Worm (Caenorhabditis elegans): ENCODE data around the gene ugt-24.

The ugt-24 gene

DNA sequence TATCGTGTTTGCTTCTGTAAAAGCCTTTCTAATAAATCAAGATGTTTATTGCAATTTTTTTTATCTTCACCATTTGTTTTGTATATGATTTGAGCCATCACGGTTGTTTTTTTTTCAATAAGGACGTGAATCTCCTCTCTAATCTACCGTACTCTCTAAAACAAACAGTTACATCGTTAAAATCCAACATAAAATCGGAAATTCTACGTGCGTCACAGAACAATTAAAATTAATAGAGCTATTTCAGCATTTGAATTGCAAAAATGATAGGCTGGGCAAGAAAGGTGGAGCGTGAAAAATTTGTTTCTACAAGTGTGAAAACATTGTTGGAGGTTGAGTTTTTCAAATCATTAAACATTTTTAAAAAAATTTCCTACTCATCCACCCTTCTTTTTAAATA lies 2.9 kb upstream of the ugt-24 start, which contains the start of gene C49A9.5:
Gene C49A9.5 (plus strand): TSS at position 271 of the 400 bp plus-strand sequence.
- TF ChIP-seq drap-1 (GFP tag; optimal IDR thresholded peaks at IDR 0.05) (no peak), mep-1 (tag; optimal IDR thresholded peaks at IDR 0.05) (no peak), nhr-76 (tag; optimal IDR thresholded peaks at IDR 0.05) (no peak), unc-39 (tag; optimal IDR thresholded peaks at IDR 0.05) (no peak)

ce11 chrIV:6209337-6209736 lies 1.2 kb downstream of the ugt-24 start:
- TF ChIP-seq zip-8 (tag; optimal IDR thresholded peaks at IDR 0.05) (peak; percentile 96), ceh-83 (GFP tag; optimal IDR thresholded peaks at IDR 0.05) (no peak), ham-2 (GFP tag; optimal IDR thresholded peaks at IDR 0.05) (no peak)

DNA sequence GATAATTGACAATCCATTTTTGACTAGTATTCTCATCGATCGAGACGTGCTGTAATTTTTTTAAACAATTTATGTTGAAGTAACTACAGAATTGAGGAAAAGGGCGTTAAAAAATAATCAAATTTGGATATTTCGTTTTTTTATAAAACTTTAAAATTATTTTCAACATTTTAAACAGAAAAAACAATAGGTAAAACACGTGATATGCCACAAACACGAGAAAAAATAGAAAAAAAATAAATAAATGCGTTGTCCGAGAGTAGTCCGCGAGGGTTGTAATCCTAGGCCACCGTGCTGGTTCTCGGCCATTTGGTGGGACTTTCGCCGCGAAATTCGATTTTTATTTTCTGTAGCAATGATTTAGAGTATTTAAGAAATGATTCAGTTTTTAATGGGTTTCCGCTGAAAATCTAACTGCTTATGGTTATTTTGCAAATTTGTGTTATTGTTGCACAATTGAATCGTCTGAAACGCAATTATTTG lies 4.2 kb downstream of the ugt-24 start, which contains the start of gene C49A9.10:
Gene C49A9.10 (minus strand): TSS at position 51 of the 483 bp plus-strand sequence.
- no peak for TF ChIP-seq drap-1 (GFP tag; optimal IDR thresholded peaks at IDR 0.05)
- no peak for TF ChIP-seq flh-1 (GFP tag; optimal IDR thresholded peaks at IDR 0.05)
- TF ChIP-seq lin-13 (tag; optimal IDR thresholded peaks at IDR 0.05), result peak; percentile 35
- no peak for TF ChIP-seq elt-3 (tag; optimal IDR thresholded peaks at IDR 0.05)
- TF ChIP-seq ces-1 (GFP tag; optimal IDR thresholded peaks at IDR 0.05), result peak; percentile 45
- TF ChIP-seq hlh-1 (tag; optimal IDR thresholded peaks at IDR 0.05), result no peak
- TF ChIP-seq sem-2 (GFP tag; optimal IDR thresholded peaks at IDR 0.05), result no peak
- TF ChIP-seq cnd-1 (tag; optimal IDR thresholded peaks at IDR 0.05), result no peak
- TF ChIP-seq zip-8 (tag; optimal IDR thresholded peaks at IDR 0.05), result no peak
- TF ChIP-seq ceh-39 (tag; optimal IDR thresholded peaks at IDR 0.05), result peak; percentile 47
- TF ChIP-seq blmp-1 (tag; optimal IDR thresholded peaks at IDR 0.05), result no peak
- no peak for TF ChIP-seq elt-1 (tag; optimal IDR thresholded peaks at IDR 0.05; ENCODE audit: borderline replicate concordance, insufficient read depth)
- TF ChIP-seq nhr-237 (tag; optimal IDR thresholded peaks at IDR 0.05), result peak; percentile 29
- TF ChIP-seq unc-120 (tag; optimal IDR thresholded peaks at IDR 0.05; ENCODE audit: poor library complexity, severe bottlenecking), result no peak
- peak; percentile 64 for TF ChIP-seq lsy-2 (tag; optimal IDR thresholded peaks at IDR 0.05)
- no peak for TF ChIP-seq snpc-4 (tag; optimal IDR thresholded peaks at IDR 0.05)
- TF ChIP-seq nhr-76 (tag; optimal IDR thresholded peaks at IDR 0.05), result no peak
- no peak for TF ChIP-seq bed-3 (GFP tag; optimal IDR thresholded peaks at IDR 0.05)
- no peak for TF ChIP-seq unc-62 (GFP tag; optimal IDR thresholded peaks at IDR 0.05)
- peak; percentile 28 for TF ChIP-seq mab-5 (tag; optimal IDR thresholded peaks at IDR 0.05)
- peak; percentile 65 for TF ChIP-seq sptf-1 (tag; optimal IDR thresholded peaks at IDR 0.05)
- no peak for TF ChIP-seq tbx-8 (GFP tag; optimal IDR thresholded peaks at IDR 0.05)
- no peak for TF ChIP-seq ham-2 (GFP tag; optimal IDR thresholded peaks at IDR 0.05)
- TF ChIP-seq pha-4 (tag; optimal IDR thresholded peaks at IDR 0.05), result peak; percentile 51
- no peak for TF ChIP-seq unc-39 (tag; optimal IDR thresholded peaks at IDR 0.05)
- TF ChIP-seq nhr-2 (tag; optimal IDR thresholded peaks at IDR 0.05), result no peak
- no peak for TF ChIP-seq ztf-11 (tag; optimal IDR thresholded peaks at IDR 0.05)
- TF ChIP-seq mep-1 (tag; optimal IDR thresholded peaks at IDR 0.05), result peak; percentile 54
- TF ChIP-seq mls-2 (tag; optimal IDR thresholded peaks at IDR 0.05), result no peak
- TF ChIP-seq ceh-43 (GFP tag; optimal IDR thresholded peaks at IDR 0.05), result no peak
- TF ChIP-seq nhr-28 (tag; optimal IDR thresholded peaks at IDR 0.05), result no peak
- no peak for TF ChIP-seq nhr-12 (tag; optimal IDR thresholded peaks at IDR 0.05)
- peak; percentile 14 for TF ChIP-seq M03D4.4 (tag; optimal IDR thresholded peaks at IDR 0.05)
- no peak for TF ChIP-seq ceh-83 (GFP tag; optimal IDR thresholded peaks at IDR 0.05)
- peak; percentile 1 for TF ChIP-seq lin-32 (GFP tag; optimal IDR thresholded peaks at IDR 0.05)

- TF ChIP-seq ceh-83 (GFP tag; optimal IDR thresholded peaks at IDR 0.05), result no peak
- no peak for TF ChIP-seq ztf-11 (tag; optimal IDR thresholded peaks at IDR 0.05)
- TF ChIP-seq snpc-4 (tag; optimal IDR thresholded peaks at IDR 0.05), result no peak
- no peak for TF ChIP-seq zip-8 (tag; optimal IDR thresholded peaks at IDR 0.05)
- no peak for TF ChIP-seq ceh-39 (tag; optimal IDR thresholded peaks at IDR 0.05)
- no peak for TF ChIP-seq sem-2 (GFP tag; optimal IDR thresholded peaks at IDR 0.05)
- no peak for TF ChIP-seq mep-1 (tag; optimal IDR thresholded peaks at IDR 0.05)
- no peak for TF ChIP-seq mls-2 (tag; optimal IDR thresholded peaks at IDR 0.05)
Observed at ce11 chrIV:6201769-6202168, 8.8 kb downstream of the ugt-24 start, which contains the start of gene tkr-2. tkr-2 (plus strand) TSS chrIV:6202069.

Measured in whole organism, mixed stage, embryonic.